Worm (Caenorhabditis elegans) whole organism, L1 larva: ENCODE data around the gene F54E12.2.

ENCODE experiments used
- C04F5.9 ChIP-seq: sonication (generic microtip); optimal IDR thresholded peaks from 2 replicates; lab custom pipeline; 2016; ENCODE audit warnings: missing genetic modification characterization, missing compliant biosample characterization
- F16B12.6 ChIP-seq: fragments of 150-350 bp; optimal IDR thresholded peaks from 2 replicates; lab custom pipeline; 2014; ENCODE audit warnings: missing biosample characterization, missing genetic modification characterization
- ceh-63 ChIP-seq: fragments of 200-800 bp; sonication (Bioruptor generic); optimal IDR thresholded peaks from 2 replicates; lab custom pipeline; 2018; ENCODE audit warnings: mild to moderate bottlenecking, missing genetic modification characterization, missing compliant biosample characterization
- ceh-8 ChIP-seq: fragments of 200-800 bp; sonication (Bioruptor generic); optimal IDR thresholded peaks from 2 replicates; lab custom pipeline; 2018; ENCODE audit warnings: mild to moderate bottlenecking, missing genetic modification characterization, moderate library complexity, missing compliant biosample characterization
- ceh-82 ChIP-seq, 3 experiments: fragments of 150-350 bp in 1 of 3; sonication (generic microtip) in 2 of 3; optimal IDR thresholded peaks; 2 replicates each; lab custom pipeline; 2014 to 2017; ENCODE audit warnings: missing biosample characterization in 3 of 3, missing genetic modification characterization in 3 of 3
- ceh-88 ChIP-seq: fragments of 200-800 bp; sonication (Bioruptor generic); IDR thresholded peaks from 2 replicates; pipeline ENCODE4 v1.3.6; 2022; ENCODE audit warnings: missing genetic modification characterization, missing compliant biosample characterization
- ceh-90 ChIP-seq: sonication (generic microtip); optimal IDR thresholded peaks from 2 replicates; lab custom pipeline; 2016; ENCODE audit warnings: missing genetic modification characterization, missing compliant biosample characterization
- dpl-1 ChIP-seq, 3 experiments: fragments of 150-350 bp in 2 of 3; sonication (generic microtip) in 1 of 3; optimal IDR thresholded peaks; 2 replicates each; lab custom pipeline; 2014 to 2017; ENCODE audit warnings: missing biosample characterization in 3 of 3, missing genetic modification characterization in 3 of 3, missing genetic modification reagents in 3 of 3
- dsc-1 ChIP-seq: sonication (generic microtip); optimal IDR thresholded peaks from 2 replicates; lab custom pipeline; 2016; ENCODE audit warnings: mild to moderate bottlenecking, missing genetic modification characterization, missing compliant biosample characterization
- efl-1 ChIP-seq, 4 experiments: fragments of 150-350 bp; optimal IDR thresholded peaks in 3 of 4; peaks in 1 of 4; 1 replicate in 1 of 4; 2 replicates in 3 of 4; lab custom pipeline; 2014; ENCODE audit warnings: missing biosample characterization in 2 of 4, missing genetic modification characterization in 2 of 4, missing genetic modification reagents in 2 of 4
- efl-3 ChIP-seq: fragments of 200-800 bp; sonication (Bioruptor generic); optimal IDR thresholded peaks from 2 replicates; lab custom pipeline; 2018; ENCODE audit warnings: mild to moderate bottlenecking, missing genetic modification characterization, missing compliant biosample characterization
- elt-2 ChIP-seq: sonication (generic microtip); optimal IDR thresholded peaks from 2 replicates; lab custom pipeline; 2016; ENCODE audit warnings: missing genetic modification characterization, mild to moderate bottlenecking, inconsistent platforms, missing compliant biosample characterization, missing genetic modification reagents
- fkh-4 ChIP-seq: sonication (generic microtip); optimal IDR thresholded peaks from 2 replicates; lab custom pipeline; 2016; ENCODE audit warnings: missing compliant biosample characterization, missing genetic modification characterization, borderline replicate concordance
- fos-1 ChIP-seq: fragments of 150-350 bp; optimal IDR thresholded peaks from 2 replicates; lab custom pipeline; 2014; ENCODE audit warnings: missing biosample characterization, missing genetic modification characterization
- irx-1 ChIP-seq: sonication (generic microtip); optimal IDR thresholded peaks from 2 replicates; lab custom pipeline; 2016; ENCODE audit warnings: missing genetic modification characterization, missing compliant biosample characterization
- lin-13 ChIP-seq: fragments of 150-350 bp; optimal IDR thresholded peaks from 2 replicates; lab custom pipeline; 2014; ENCODE audit warnings: missing biosample characterization, missing genetic modification reagents, missing genetic modification characterization
- lin-14 ChIP-seq: fragments of 200-800 bp; sonication (Bioruptor generic); optimal IDR thresholded peaks from 2 replicates; lab custom pipeline; 2018; ENCODE audit warnings: mild to moderate bottlenecking, missing genetic modification characterization, moderate library complexity, missing compliant biosample characterization
- lin-15B ChIP-seq: fragments of 150-350 bp; sonication (generic microtip); optimal IDR thresholded peaks from 3 replicates; lab custom pipeline; 2014; ENCODE audit warnings: missing biosample characterization, missing genetic modification characterization
- lin-35 ChIP-seq, 2 experiments: fragments of 150-350 bp; optimal IDR thresholded peaks; 2 replicates each; lab custom pipeline; 2014; ENCODE audit warnings: missing biosample characterization in 2 of 2, missing genetic modification characterization in 2 of 2, missing genetic modification reagents in 2 of 2
- lsy-2 ChIP-seq, 2 experiments: fragments of 150-350 bp; optimal IDR thresholded peaks; 2 replicates each; lab custom pipeline; 2014; ENCODE audit warnings: missing biosample characterization in 2 of 2, missing genetic modification characterization in 2 of 2
- mep-1 ChIP-seq: fragments of 150-350 bp; optimal IDR thresholded peaks from 2 replicates; lab custom pipeline; 2014; ENCODE audit warnings: missing biosample characterization, missing genetic modification characterization
- nhr-11 ChIP-seq: fragments of 150-350 bp; optimal IDR thresholded peaks from 2 replicates; lab custom pipeline; 2014; ENCODE audit warnings: missing biosample characterization, missing genetic modification characterization
- nhr-19 ChIP-seq: fragments of 200-800 bp; sonication (Bioruptor generic); conservative IDR thresholded peaks from 2 replicates; pipeline ENCODE4 v1.3.6; 2022; ENCODE audit warnings: missing genetic modification characterization, missing compliant biosample characterization
- nhr-237 ChIP-seq: fragments of 150-350 bp; optimal IDR thresholded peaks from 2 replicates; lab custom pipeline; 2014; ENCODE audit warnings: missing biosample characterization, missing genetic modification characterization
- nhr-28 ChIP-seq: fragments of 150-350 bp; optimal IDR thresholded peaks from 2 replicates; lab custom pipeline; 2014; ENCODE audit warnings: missing biosample characterization, missing genetic modification characterization
- nhr-71 ChIP-seq: sonication (generic microtip); optimal IDR thresholded peaks from 2 replicates; lab custom pipeline; 2016; ENCODE audit warnings: mild to moderate bottlenecking, missing genetic modification characterization, moderate library complexity, missing compliant biosample characterization
- nhr-85 ChIP-seq: sonication (generic microtip); peaks from one replicate; lab custom pipeline; 2016; ENCODE audit warnings: missing genetic modification characterization, inconsistent platforms, missing compliant biosample characterization
- nhr-90 ChIP-seq: sonication (generic microtip); optimal IDR thresholded peaks from 2 replicates; lab custom pipeline; 2016; ENCODE audit warnings: mild to moderate bottlenecking, missing genetic modification characterization, missing compliant biosample characterization; ENCODE audit not compliant: poor library complexity
- rnt-1 ChIP-seq: sonication (generic microtip); optimal IDR thresholded peaks from 2 replicates; lab custom pipeline; 2016; ENCODE audit warnings: mild to moderate bottlenecking, missing genetic modification characterization, moderate library complexity, missing compliant biosample characterization
- skn-1 ChIP-seq: fragments of 150-350 bp; optimal IDR thresholded peaks from 2 replicates; lab custom pipeline; 2014; ENCODE audit warnings: missing biosample characterization, missing genetic modification characterization
- snpc-4 ChIP-seq: fragments of 150-350 bp; optimal IDR thresholded peaks from 2 replicates; lab custom pipeline; 2014; ENCODE audit warnings: missing biosample characterization, missing genetic modification characterization
- sox-4 ChIP-seq: sonication (generic microtip); optimal IDR thresholded peaks from 2 replicates; lab custom pipeline; 2016; ENCODE audit warnings: missing genetic modification characterization, missing compliant biosample characterization
- sup-37 ChIP-seq: fragments of 200-800 bp; sonication (Bioruptor generic); optimal IDR thresholded peaks from 2 replicates; lab custom pipeline; 2018; ENCODE audit warnings: mild to moderate bottlenecking, missing genetic modification characterization, missing compliant biosample characterization
- tlp-1 ChIP-seq: fragments of 150-350 bp; optimal IDR thresholded peaks from 2 replicates; lab custom pipeline; 2014; ENCODE audit warnings: missing biosample characterization, missing genetic modification characterization
- unc-130 ChIP-seq: fragments of 150-350 bp; optimal IDR thresholded peaks from 2 replicates; lab custom pipeline; 2017; ENCODE audit warnings: missing biosample characterization, missing genetic modification characterization, inconsistent platforms
- unc-30 ChIP-seq: sonication (generic microtip); optimal IDR thresholded peaks from 2 replicates; lab custom pipeline; 2017; ENCODE audit warnings: missing biosample characterization, missing genetic modification characterization
- unc-62 ChIP-seq: fragments of 150-350 bp; optimal IDR thresholded peaks from 2 replicates; lab custom pipeline; 2014; ENCODE audit warnings: missing biosample characterization, missing genetic modification reagents, missing genetic modification characterization
- unc-86 ChIP-seq: sonication (generic microtip); optimal IDR thresholded peaks from 2 replicates; lab custom pipeline; 2016; ENCODE audit warnings: missing genetic modification characterization, missing compliant biosample characterization
- xbp-1 ChIP-seq: sonication (generic microtip); optimal IDR thresholded peaks from 2 replicates; lab custom pipeline; 2016; ENCODE audit warnings: missing genetic modification characterization, missing compliant biosample characterization
- zag-1 ChIP-seq: fragments of 150-350 bp; optimal IDR thresholded peaks from 2 replicates; lab custom pipeline; 2014; ENCODE audit warnings: missing biosample characterization, missing genetic modification characterization
- ztf-11 ChIP-seq, 2 experiments: sonication (generic microtip); optimal IDR thresholded peaks; 2 replicates each; lab custom pipeline; 2016 to 2017; ENCODE audit warnings: missing genetic modification characterization in 2 of 2, missing biosample characterization in 1 of 2, missing compliant biosample characterization in 1 of 2
- ztf-4 ChIP-seq: fragments of 150-350 bp; optimal IDR thresholded peaks from 2 replicates; lab custom pipeline; 2014; ENCODE audit warnings: missing biosample characterization, missing genetic modification characterization

Gene F54E12.2

ce11 chrIV:11320500-11320899 is 16.5 kb downstream of the F54E12.2 start, which contains the start of gene edg-1:
TSS of gene edg-1 (plus strand) at chrIV:11320800.
- no peak for TF ChIP-seq lin-15B (tag; lab: Kevin White, UChicago)
- TF ChIP-seq nhr-237 (tag; lab: Kevin White, UChicago) = no peak
- no peak for TF ChIP-seq nhr-28 (tag; lab: Kevin White, UChicago)
- no peak for TF ChIP-seq fos-1
- no peak for TF ChIP-seq sox-4 (tag; lab: Kevin White, UChicago)
- TF ChIP-seq tlp-1 (tag; lab: Kevin White, UChicago) = no peak
- TF ChIP-seq nhr-19 (GFP tag; lab: Robert Waterston, UW) = no peak
- TF ChIP-seq snpc-4 (tag; lab: Kevin White, UChicago) = no peak
- TF ChIP-seq sup-37 = no peak

- no peak for TF ChIP-seq xbp-1
- TF ChIP-seq lsy-2 (tag; optimal IDR thresholded peaks at IDR 0.05; lab: Kevin White, UChicago) = peak in 1 of 2 experiments; percentile 40
- TF ChIP-seq dsc-1 (tag; lab: Kevin White, UChicago) = no peak
- TF ChIP-seq unc-86 = no peak
- TF ChIP-seq, all 84 proteins: peak for 1
These were observed 17.1 kb downstream of the F54E12.2 start, which contains the start of gene B0035.18 for ce11 chrIV:11319884-11320362. TSS of gene B0035.18 (plus strand) at chrIV:11320312.

ce11 chrIV:11317119-11317518 is 19.9 kb downstream of the F54E12.2 start, which contains the start of gene gspd-1:
TSS of gene gspd-1 (plus strand) at chrIV:11317419.
- no peak for TF ChIP-seq lin-14 (GFP tag; lab: Kevin White, UChicago)
- TF ChIP-seq irx-1 (tag; lab: Kevin White, UChicago) = no peak
- TF ChIP-seq ceh-82 (tag; optimal IDR thresholded peaks at IDR 0.05; lab: Kevin White, UChicago) = no peak
- TF ChIP-seq lin-15B (tag; lab: Kevin White, UChicago) = no peak
- TF ChIP-seq ceh-90 (tag; lab: Kevin White, UChicago) = no peak
- TF ChIP-seq sup-37 = no peak
- TF ChIP-seq nhr-85 (tag; lab: Kevin White, UChicago) = no peak
- no peak for TF ChIP-seq sox-4 (tag; lab: Kevin White, UChicago)
- TF ChIP-seq fos-1 = no peak
- no peak for TF ChIP-seq rnt-1 (tag; lab: Kevin White, UChicago)
- no peak for TF ChIP-seq ceh-63 (GFP tag; lab: Kevin White, UChicago)
- no peak for TF ChIP-seq nhr-11 (tag; lab: Kevin White, UChicago)
- no peak for TF ChIP-seq dpl-1 (GFP tag; optimal IDR thresholded peaks at IDR 0.05; lab: Kevin White, UChicago)
- TF ChIP-seq zag-1 (tag; lab: Kevin White, UChicago) = no peak
- TF ChIP-seq nhr-71 (tag; lab: Kevin White, UChicago) = no peak
- TF ChIP-seq dsc-1 (tag; lab: Kevin White, UChicago) = no peak
- no peak for TF ChIP-seq ceh-88
- TF ChIP-seq lin-13 = no peak

- TF ChIP-seq skn-1 (tag; lab: Kevin White, UChicago) = peak; percentile 31
- TF ChIP-seq nhr-11 (tag; lab: Kevin White, UChicago) = no peak
- TF ChIP-seq nhr-85 (tag; lab: Kevin White, UChicago) = peak; percentile 53
These were observed 20.3 kb downstream of the F54E12.2 start for ce11 chrIV:11316640-11317039.

- TF ChIP-seq lin-35 (GFP tag; optimal IDR thresholded peaks at IDR 0.05; lab: Kevin White, UChicago) = no peak
- peak; percentile 31 for TF ChIP-seq nhr-85 (tag; lab: Kevin White, UChicago)
- TF ChIP-seq lin-14 (GFP tag; lab: Kevin White, UChicago) = peak; percentile 51
- TF ChIP-seq fkh-4 = no peak
- peak; percentile 78 for TF ChIP-seq skn-1 (tag; lab: Kevin White, UChicago)
- TF ChIP-seq, all 84 proteins: peak for 3
These were observed 20.9 kb downstream of the F54E12.2 start for ce11 chrIV:11316106-11316505.

ce11 chrIV:11315688-11316087 is 21.3 kb downstream of the F54E12.2 start:
- TF ChIP-seq nhr-85 (tag; lab: Kevin White, UChicago) = peak; percentile 80
- TF ChIP-seq efl-1 (optimal IDR thresholded peaks at IDR 0.05; lab: Kevin White, UChicago) = no peak
- peak in 1 of 2 experiments; percentile 90 for TF ChIP-seq efl-1 (GFP tag; optimal IDR thresholded peaks at IDR 0.05 in 1 of 2; lab: Kevin White, UChicago)
- TF ChIP-seq ceh-8 (GFP tag; lab: Kevin White, UChicago) = no peak
- no peak for TF ChIP-seq nhr-90 (tag; lab: Kevin White, UChicago)
- no peak for TF ChIP-seq lin-35 (GFP tag; optimal IDR thresholded peaks at IDR 0.05; lab: Kevin White, UChicago)
- TF ChIP-seq lin-13 = no peak
- TF ChIP-seq unc-130 (tag; lab: Kevin White, UChicago) = no peak
- TF ChIP-seq ztf-4 (tag; lab: Kevin White, UChicago) = no peak
- no peak for TF ChIP-seq unc-30 (tag; lab: Kevin White, UChicago)
- peak in 1 of 2 experiments; percentile 26 for TF ChIP-seq ztf-11 (tag; optimal IDR thresholded peaks at IDR 0.05; lab: Kevin White, UChicago)
- no peak for TF ChIP-seq elt-2 (tag; lab: Kevin White, UChicago)
- TF ChIP-seq mep-1 (tag; lab: Kevin White, UChicago) = no peak
- no peak for TF ChIP-seq efl-3 (GFP tag; lab: Kevin White, UChicago)
- TF ChIP-seq unc-62 (GFP tag; lab: Kevin White, UChicago) = no peak
- TF ChIP-seq F16B12.6 = no peak
- TF ChIP-seq C04F5.9 (tag; lab: Kevin White, UChicago) = no peak
- TF ChIP-seq sox-4 (tag; lab: Kevin White, UChicago) = no peak
- no peak for TF ChIP-seq xbp-1
